Worm (Caenorhabditis elegans): Measurements from ENCODE around the gene ceh-10.

- TF ChIP-seq dao-5 (tag; optimal IDR thresholded peaks at IDR 0.05) (no peak), W03F9.2 (tag; optimal IDR thresholded peaks at IDR 0.05) (no peak)
These were observed 29.1 kb upstream of the ceh-10 start, which contains the start of gene cutl-23 for ce11 chrIII:5769726-5770235.

All from whole organism, L4/young adult.